Worm (Caenorhabditis elegans): ENCODE measurements around the gene C01G10.15.

Gene C01G10.15

DNA sequence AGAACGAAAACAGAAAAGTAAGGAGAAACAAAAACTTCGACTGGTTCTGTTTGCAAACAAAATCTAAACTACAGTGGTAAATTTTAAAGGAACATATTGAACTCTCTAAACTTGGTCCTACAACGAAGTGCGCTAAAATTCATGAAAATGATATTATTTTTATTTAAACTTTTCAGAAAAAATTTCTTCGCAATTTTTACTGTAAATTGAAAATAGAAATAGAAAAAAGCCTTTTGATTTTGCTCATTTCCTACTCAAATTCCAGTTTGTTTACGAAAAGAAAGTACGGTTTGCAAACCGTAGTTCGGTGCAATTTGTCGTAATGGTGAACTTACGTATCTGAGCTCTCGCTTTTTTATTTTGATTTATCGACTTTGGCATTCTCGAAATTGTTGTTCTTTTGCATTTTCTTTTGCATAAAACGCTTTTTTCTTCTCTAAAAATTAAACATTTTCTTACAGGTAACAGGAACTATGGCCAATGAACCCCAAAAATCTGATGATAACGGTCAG is 21.2 kb downstream of the C01G10.15 start, which contains the start of gene otub-1:
Gene otub-1, plus strand, starts transcription at position 462 of the 512 bp plus-strand sequence.
- TF ChIP-seq xnd-1 (tag; optimal IDR thresholded peaks at IDR 0.05) (peak; percentile 72), C06A6.2 (GFP tag; conservative IDR thresholded peaks at IDR 0.05) (no peak), unc-130 (GFP tag; optimal IDR thresholded peaks at IDR 0.05) (peak; percentile 47), F33H1.4 (GFP tag; IDR thresholded peaks at IDR 0.05) (peak; percentile 76), D2030.7 (GFP tag; IDR thresholded peaks at IDR 0.05) (peak; percentile 42; the same call in 1 of the 2 replicates), ceh-79 (tag; optimal IDR thresholded peaks at IDR 0.05) (no peak), madf-8 (GFP tag; conservative IDR thresholded peaks at IDR 0.05) (peak; percentile 25; the same call in 1 of the 2 replicates), lsl-1 (GFP tag; optimal IDR thresholded peaks at IDR 0.05) (peak; percentile 97)

- peak; percentile 89 for TF ChIP-seq zfh-2 (GFP tag; conservative IDR thresholded peaks at IDR 0.05)
- 0 out of 2 replicates have a peak, but pooled peaks have one; percentile 11 for TF ChIP-seq egrh-3 (GFP tag; IDR thresholded peaks at IDR 0.05)
- peak; percentile 62 for TF ChIP-seq dox-1 (GFP tag; IDR thresholded peaks at IDR 0.05)
- peak; percentile 84 for TF ChIP-seq ztf-18 (tag; optimal IDR thresholded peaks at IDR 0.05)
- TF ChIP-seq dpl-1 (GFP tag; optimal IDR thresholded peaks at IDR 0.05), result no peak
- TF ChIP-seq ztf-3 (GFP tag; optimal IDR thresholded peaks at IDR 0.05), result no peak
- TF ChIP-seq tlf-1 (GFP tag; optimal IDR thresholded peaks at IDR 0.05), result no peak
- TF ChIP-seq xnd-1 (tag; optimal IDR thresholded peaks at IDR 0.05), result no peak
- no peak for TF ChIP-seq cebp-1 (GFP tag; IDR thresholded peaks at IDR 0.05)
- TF ChIP-seq cebp-1 (tag; optimal IDR thresholded peaks at IDR 0.05), result peak; percentile 22
- TF ChIP-seq nfya-1 (tag; optimal IDR thresholded peaks at IDR 0.05; ENCODE audit: borderline replicate concordance, insufficient read depth), result no peak
- no peak for TF ChIP-seq ama-1 (optimal IDR thresholded peaks at IDR 0.05)
- no peak for TF ChIP-seq ama-1 (GFP tag; optimal IDR thresholded peaks at IDR 0.05)
- TF ChIP-seq mcd-1 (GFP tag; IDR thresholded peaks at IDR 0.05), result peak; percentile 42; the same call in 1 of the 2 replicates
These were observed 21.9 kb downstream of the C01G10.15 start, which contains the start of gene C25D7.9 for ce11 chrV:15065068-15065744. TSS of gene C25D7.9 (plus strand) at chrV:15065135.

ce11 chrV:15063987-15064386 is 23.1 kb downstream of the C01G10.15 start, which contains the start of gene rap-2:
TSS of gene rap-2 (minus strand) at chrV:15064087.
- no peak for TF ChIP-seq nhr-80 (tag; optimal IDR thresholded peaks at IDR 0.05)
- TF ChIP-seq tlf-1 (GFP tag; optimal IDR thresholded peaks at IDR 0.05), result no peak
- TF ChIP-seq dpl-1 (GFP tag; optimal IDR thresholded peaks at IDR 0.05), result no peak

DNA sequence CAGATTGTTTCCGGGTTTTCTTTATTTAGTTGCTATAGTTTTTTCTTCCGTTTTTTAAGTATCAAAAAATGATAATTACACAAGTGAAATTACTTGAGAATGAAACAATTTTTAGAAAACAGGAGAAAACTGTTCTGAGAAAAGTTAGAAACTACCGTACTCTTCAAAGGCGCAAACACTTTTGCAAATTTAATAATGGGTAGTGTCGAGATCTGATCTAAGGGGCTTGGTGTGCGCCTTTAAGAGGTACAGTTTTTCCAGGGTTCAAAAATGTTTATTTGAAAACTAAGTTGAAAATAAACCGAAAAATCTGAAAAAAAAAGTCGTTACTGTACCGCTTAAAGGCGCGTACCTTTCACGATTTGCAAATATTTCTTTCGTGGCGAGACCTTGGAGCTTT is 26.5 kb downstream of the C01G10.15 start:
- no peak for TF ChIP-seq tbx-9 (tag; optimal IDR thresholded peaks at IDR 0.05; ENCODE audit: borderline replicate concordance)
- TF ChIP-seq F33H1.4 (GFP tag; IDR thresholded peaks at IDR 0.05), result peak; percentile 55; the same call in 1 of the 2 replicates
- peak; percentile 77 for TF ChIP-seq lsl-1 (GFP tag; optimal IDR thresholded peaks at IDR 0.05)
- TF ChIP-seq egl-18 (GFP tag; IDR thresholded peaks at IDR 0.05), result no peak

DNA sequence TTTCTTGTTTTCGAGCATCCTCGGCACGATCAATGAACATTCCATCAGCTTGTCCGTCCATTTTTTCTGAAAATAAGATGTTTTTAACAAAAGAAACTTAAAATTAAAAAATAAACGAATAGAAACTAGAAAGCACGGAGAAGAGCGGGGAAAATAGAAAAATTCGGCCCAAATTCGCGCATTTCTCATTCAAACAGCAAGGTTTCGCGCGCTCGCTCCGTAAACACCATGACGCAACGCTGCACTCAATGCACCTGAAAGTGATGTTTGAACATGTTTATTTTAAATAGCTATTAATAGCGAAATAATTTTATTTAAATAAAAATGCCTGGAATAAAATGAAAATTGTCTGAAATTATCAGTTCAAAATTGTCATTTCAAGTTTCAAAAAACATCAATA is 27.6 kb downstream of the C01G10.15 start, which contains the start of the genes mcm-3 and C25D7.15:
Gene mcm-3, minus strand, starts transcription at position 66 of the 400 bp plus-strand sequence.
Gene C25D7.15, plus strand, starts transcription at position 275 of the 400 bp plus-strand sequence.
- TF ChIP-seq mcd-1 (GFP tag; IDR thresholded peaks at IDR 0.05) (peak; percentile 49), nfya-1 (tag; optimal IDR thresholded peaks at IDR 0.05; ENCODE audit: borderline replicate concordance, insufficient read depth) (no peak), lir-1 (GFP tag; conservative IDR thresholded peaks at IDR 0.05) (no peak), F55B11.4 (tag; optimal IDR thresholded peaks at IDR 0.05; ENCODE audit: borderline replicate concordance, insufficient read depth) (no peak), ceh-91 (GFP tag; IDR thresholded peaks at IDR 0.05) (peak; percentile 89), tbx-9 (tag; optimal IDR thresholded peaks at IDR 0.05; ENCODE audit: borderline replicate concordance) (no peak), hrde-1 (tag; optimal IDR thresholded peaks at IDR 0.05; ENCODE audit: borderline replicate concordance) (no peak), pbrm-1 (GFP tag; IDR thresholded peaks at IDR 0.05) (peak; percentile 63; the same call in 1 of the 2 replicates), aptf-3 (GFP tag; IDR thresholded peaks at IDR 0.05) (no peak), lag-1 (GFP tag; IDR thresholded peaks at IDR 0.05) (no peak), snpc-1.1 (tag; optimal IDR thresholded peaks at IDR 0.05; ENCODE audit: insufficient read depth) (peak; percentile 46), ztf-22 (GFP tag; optimal IDR thresholded peaks at IDR 0.05) (no peak), mel-28 (tag; optimal IDR thresholded peaks at IDR 0.05; ENCODE audit: borderline replicate concordance) (no peak), lsl-1 (GFP tag; optimal IDR thresholded peaks at IDR 0.05) (peak; percentile 78), Y95B8A.8 (GFP tag; IDR thresholded peaks at IDR 0.05) (peak; percentile 61; the same call in 1 of the 2 replicates), F33H1.4 (GFP tag; IDR thresholded peaks at IDR 0.05) (peak; percentile 75), dox-1 (GFP tag; IDR thresholded peaks at IDR 0.05) (peak; percentile 69; the same call in 1 of the 2 replicates), unc-130 (GFP tag; optimal IDR thresholded peaks at IDR 0.05) (peak; percentile 0), Y53F4B.3 (GFP tag; IDR thresholded peaks at IDR 0.05) (no peak), hmg-1.2 (GFP tag; IDR thresholded peaks at IDR 0.05) (peak; percentile 46; the same call in 1 of the 2 replicates), tlf-1 (GFP tag; optimal IDR thresholded peaks at IDR 0.05) (peak; percentile 68), nfyb-1 (GFP tag; IDR thresholded peaks at IDR 0.05) (no peak)

All from whole organism, young adult.